Fruit fly (Drosophila melanogaster) whole organism, wandering third instar larva: ENCODE measurements around the gene fry.

ENCODE experiments used
- Abd-B ChIP-seq: fragments of >200 bp; optimal IDR thresholded peaks from 2 replicates; lab custom pipeline; 2017; ENCODE audit warnings: missing biosample characterization, missing genetic modification characterization
- CG32264 ChIP-seq: fragments of 200-800 bp; sonication (Bioruptor generic); optimal IDR thresholded peaks from 2 replicates; lab custom pipeline; 2016; ENCODE audit warnings: missing biosample characterization, missing genetic modification characterization
- CG9705 ChIP-seq: fragments of 200-800 bp; sonication (Bioruptor generic); optimal IDR thresholded peaks from 2 replicates; lab custom pipeline; 2018; ENCODE audit warnings: missing biosample characterization, mild to moderate bottlenecking, missing genetic modification characterization
- CrebA ChIP-seq: fragments of 200-800 bp; sonication (Bioruptor generic); optimal IDR thresholded peaks from 2 replicates; lab custom pipeline; 2016; ENCODE audit warnings: missing biosample characterization, mild to moderate bottlenecking, missing genetic modification characterization, borderline replicate concordance
- Dfd ChIP-seq: fragments of >200 bp; optimal IDR thresholded peaks from 2 replicates; lab custom pipeline; 2017; ENCODE audit warnings: missing biosample characterization, missing genetic modification characterization
- Dif ChIP-seq: fragments of 200-275, 200-300 bp; sonication (Bioruptor generic); optimal IDR thresholded peaks from 2 replicates; lab custom pipeline; 2018; ENCODE audit warnings: missing biosample characterization, missing genetic modification characterization; ENCODE audit not compliant: partially characterized antibody
- GATAd ChIP-seq: sonication (Bioruptor generic); optimal IDR thresholded peaks from 2 replicates; lab custom pipeline; 2016; ENCODE audit warnings: missing biosample characterization, missing genetic modification characterization
- HLH106 ChIP-seq: fragments of 200-800 bp; optimal IDR thresholded peaks from 3 replicates; lab custom pipeline; 2019; ENCODE audit warnings: missing biosample characterization, mild to moderate bottlenecking, missing genetic modification characterization, moderate library complexity
- Hnf4 ChIP-seq: fragments of 200-800 bp; sonication (Bioruptor generic); optimal IDR thresholded peaks from 2 replicates; lab custom pipeline; 2016; ENCODE audit warnings: missing biosample characterization, mild to moderate bottlenecking, missing genetic modification characterization
- Hr78 ChIP-seq: fragments of >200 bp; optimal IDR thresholded peaks from 2 replicates; lab custom pipeline; 2017; ENCODE audit warnings: missing biosample characterization, missing genetic modification characterization
- Hr83 ChIP-seq: fragments of 200-300 bp; sonication (Bioruptor generic); optimal IDR thresholded peaks from 2 replicates; lab custom pipeline; 2016; ENCODE audit warnings: missing biosample characterization, mild to moderate bottlenecking, missing genetic modification characterization, moderate library complexity; ENCODE audit not compliant: poor library complexity, severe bottlenecking
- Jra ChIP-seq: sonication (Bioruptor generic); optimal IDR thresholded peaks from 2 replicates; lab custom pipeline; 2016; ENCODE audit warnings: missing biosample characterization, missing genetic modification characterization
- Mio ChIP-seq: sonication (Bioruptor generic); optimal IDR thresholded peaks from 2 replicates; lab custom pipeline; 2016; ENCODE audit warnings: missing biosample characterization, missing genetic modification characterization
- Myc ChIP-seq: fragments of >200 bp; optimal IDR thresholded peaks from 2 replicates; lab custom pipeline; 2017
- N ChIP-seq: fragments of >200 bp; optimal IDR thresholded peaks from 2 replicates; lab custom pipeline; 2018; ENCODE audit warnings: missing biosample characterization, missing external identifiers, missing genetic modification characterization
- OdsH ChIP-seq: fragments of 200-800 bp; sonication (Bioruptor generic); optimal IDR thresholded peaks from 2 replicates; lab custom pipeline; 2016; ENCODE audit warnings: missing biosample characterization, mild to moderate bottlenecking, missing genetic modification characterization
- Rel ChIP-seq, 2 experiments: fragments of 200-800 bp; sonication (Bioruptor generic) in 1 of 2; optimal IDR thresholded peaks; 2 replicates in 1 of 2; 3 replicates in 1 of 2; lab custom pipeline; 2016 to 2019; ENCODE audit warnings: mild to moderate bottlenecking in 2 of 2, missing biosample characterization in 2 of 2, missing genetic modification characterization in 2 of 2, moderate library complexity in 1 of 2
- Sp1 ChIP-seq: fragments of 200-800 bp; sonication (Bioruptor generic); optimal IDR thresholded peaks from 3 replicates; lab custom pipeline; 2019; ENCODE audit warnings: missing biosample characterization, mild to moderate bottlenecking, missing genetic modification characterization, moderate library complexity
- Vsx2 ChIP-seq: fragments of 200-300, 225-300 bp; sonication (Bioruptor generic); optimal IDR thresholded peaks from 2 replicates; lab custom pipeline; 2018; ENCODE audit warnings: missing biosample characterization, missing genetic modification characterization; ENCODE audit not compliant: partially characterized antibody
- br ChIP-seq: fragments of 200-800 bp; sonication (Bioruptor generic); optimal IDR thresholded peaks from 2 replicates; lab custom pipeline; 2016; ENCODE audit warnings: missing biosample characterization, missing genetic modification characterization
- brk ChIP-seq: fragments of 200-800 bp; sonication (Bioruptor generic); optimal IDR thresholded peaks from 2 replicates; lab custom pipeline; 2016; ENCODE audit warnings: missing biosample characterization, mild to moderate bottlenecking, missing genetic modification characterization
- dl ChIP-seq, 2 experiments: fragments of 175-275, 200-275 bp in 1 of 2; fragments of 200-275 bp in 1 of 2; sonication (Bioruptor generic); optimal IDR thresholded peaks; lab custom pipeline; 2018; ENCODE audit warnings: mild to moderate bottlenecking in 2 of 2, missing biosample characterization in 2 of 2, missing genetic modification characterization in 2 of 2, moderate library complexity in 2 of 2; ENCODE audit not compliant: partially characterized antibody in 2 of 2, insufficient read depth in 1 of 2
- dmrt93B ChIP-seq: fragments of 200-800 bp; sonication (Bioruptor generic); optimal IDR thresholded peaks from 2 replicates; lab custom pipeline; 2018; ENCODE audit warnings: missing biosample characterization, mild to moderate bottlenecking, missing genetic modification characterization
- dsf ChIP-seq: sonication (Bioruptor generic); optimal IDR thresholded peaks from 2 replicates; lab custom pipeline; 2016; ENCODE audit warnings: missing biosample characterization, missing genetic modification characterization, borderline replicate concordance
- ey ChIP-seq: fragments of 200-800 bp; sonication (Bioruptor generic); optimal IDR thresholded peaks from 2 replicates; lab custom pipeline; 2016; ENCODE audit warnings: missing biosample characterization, missing genetic modification characterization
- foxo ChIP-seq, 2 experiments: fragments of 200-800 bp; sonication (Bioruptor generic); optimal IDR thresholded peaks; 2 replicates in 1 of 2; 3 replicates in 1 of 2; lab custom pipeline; 2016 to 2017; ENCODE audit warnings: missing biosample characterization in 2 of 2, missing genetic modification characterization in 2 of 2
- fru ChIP-seq: fragments of 200-800 bp; sonication (Bioruptor generic); optimal IDR thresholded peaks from 3 replicates; lab custom pipeline; 2016; ENCODE audit warnings: missing biosample characterization, mild to moderate bottlenecking, missing genetic modification characterization
- h ChIP-seq: fragments of 200-800 bp; sonication (Bioruptor generic); optimal IDR thresholded peaks from 3 replicates; lab custom pipeline; 2016; ENCODE audit warnings: missing biosample characterization, mild to moderate bottlenecking, missing genetic modification characterization
- jim ChIP-seq: fragments of 175-275, 200-325 bp; sonication (Bioruptor generic); optimal IDR thresholded peaks from 2 replicates; lab custom pipeline; 2016; ENCODE audit warnings: missing biosample characterization, mild to moderate bottlenecking, missing genetic modification characterization
- lola ChIP-seq: fragments of >200 bp; optimal IDR thresholded peaks from 2 replicates; lab custom pipeline; 2017; ENCODE audit warnings: missing biosample characterization, missing genetic modification characterization
- pan ChIP-seq: fragments of >200 bp; optimal IDR thresholded peaks from 2 replicates; lab custom pipeline; 2017
- psq ChIP-seq: fragments of 200-800 bp; sonication (Bioruptor generic); optimal IDR thresholded peaks from 3 replicates; lab custom pipeline; 2017; ENCODE audit warnings: missing biosample characterization, mild to moderate bottlenecking, missing genetic modification characterization, moderate library complexity
- rgr ChIP-seq: fragments of 200-800 bp; sonication (Bioruptor generic); optimal IDR thresholded peaks from 3 replicates; lab custom pipeline; 2016; ENCODE audit warnings: missing biosample characterization, mild to moderate bottlenecking, missing genetic modification characterization
- sage ChIP-seq: fragments of 200-800 bp; sonication (Bioruptor generic); optimal IDR thresholded peaks from 2 replicates; lab custom pipeline; 2016; ENCODE audit warnings: missing biosample characterization, mild to moderate bottlenecking, missing genetic modification characterization
- sv ChIP-seq: fragments of 200-800 bp; sonication (Bioruptor generic); optimal IDR thresholded peaks from 3 replicates; lab custom pipeline; 2016; ENCODE audit warnings: missing biosample characterization, missing genetic modification characterization
- tai ChIP-seq: sonication (Bioruptor generic); optimal IDR thresholded peaks from 2 replicates; lab custom pipeline; 2016; ENCODE audit warnings: missing biosample characterization, missing genetic modification characterization
- usp ChIP-seq: fragments of >200 bp; optimal IDR thresholded peaks from 2 replicates; lab custom pipeline; 2017; ENCODE audit warnings: missing biosample characterization, missing genetic modification characterization
- woc ChIP-seq: sonication (Bioruptor generic); optimal IDR thresholded peaks from 2 replicates; lab custom pipeline; 2016; ENCODE audit warnings: missing biosample characterization, mild to moderate bottlenecking, missing genetic modification characterization

fry gene

dm6 chr3L:9614589-9615442 lies 64.1 kb downstream of the fry start, which contains the start of gene LanB2:
LanB2 (plus strand) TSS chr3L:9614914.
- TF ChIP-seq jim (GFP tag; lab: Kevin White, UChicago) (no peak), rgr (GFP tag; lab: Kevin White, UChicago) (peak; percentile 34), ey (GFP tag; lab: Kevin White, UChicago) (no peak), CG9705 (GFP tag; lab: Kevin White, UChicago) (no peak), N (GFP tag; lab: Kevin White, UChicago) (no peak), Jra (GFP tag; lab: Kevin White, UChicago) (no peak), Dfd (GFP tag; lab: Kevin White, UChicago) (no peak), sv (GFP tag; lab: Kevin White, UChicago) (no peak), pan (lab: Kevin White, UChicago) (no peak), woc (GFP tag; lab: Kevin White, UChicago) (no peak), Hr78 (GFP tag; lab: Kevin White, UChicago) (no peak), Hnf4 (GFP tag; lab: Kevin White, UChicago) (no peak), fru (no peak), Sp1 (GFP tag; lab: Kevin White, UChicago) (no peak), Myc (lab: Kevin White, UChicago) (no peak), h (GFP tag; lab: Kevin White, UChicago) (peak; percentile 4), tai (no peak), foxo (GFP tag; optimal IDR thresholded peaks at IDR 0.05; lab: Kevin White, UChicago) (peak in 1 of 2 experiments; percentile 24), GATAd (GFP tag; lab: Kevin White, UChicago) (no peak), usp (GFP tag; lab: Kevin White, UChicago) (no peak), Rel (GFP tag; optimal IDR thresholded peaks at IDR 0.05; lab: Kevin White, UChicago) (no peak), Rel (tag; optimal IDR thresholded peaks at IDR 0.05; lab: Kevin White, UChicago) (peak; percentile 20), OdsH (GFP tag; lab: Kevin White, UChicago) (peak; percentile 22), dmrt93B (GFP tag; lab: Kevin White, UChicago) (no peak), HLH106 (tag; lab: Kevin White, UChicago) (no peak), Vsx2 (GFP tag; lab: Kevin White, UChicago) (no peak), brk (GFP tag; lab: Kevin White, UChicago) (no peak), Abd-B (GFP tag; lab: Kevin White, UChicago) (no peak), CG32264 (GFP tag; lab: Kevin White, UChicago) (no peak), CrebA (GFP tag; lab: Kevin White, UChicago) (peak; percentile 19), dl (GFP tag; optimal IDR thresholded peaks at IDR 0.05; lab: Kevin White, UChicago; ENCODE audit: insufficient read depth in 1 of 2, partially characterized antibody in 2 of 2) (peak; percentile 72 to 76), Hr83 (GFP tag; lab: Kevin White, UChicago) (peak; percentile 47), Mio (no peak), psq (peak; percentile 31), lola (GFP tag; lab: Kevin White, UChicago) (no peak), sage (GFP tag; lab: Kevin White, UChicago) (no peak), br (GFP tag; lab: Kevin White, UChicago) (no peak), dsf (no peak), Dif (peak; percentile 69)

dm6 chr3L:9613960-9614588 lies 64.8 kb downstream of the fry start:
- no peak for TF ChIP-seq Hr83 (GFP tag; lab: Kevin White, UChicago)
- peak; percentile 46 for TF ChIP-seq fru
- TF ChIP-seq HLH106 (tag; lab: Kevin White, UChicago) = peak; percentile 31
- no peak for TF ChIP-seq OdsH (GFP tag; lab: Kevin White, UChicago)
- peak; percentile 9 for TF ChIP-seq dmrt93B (GFP tag; lab: Kevin White, UChicago)
- no peak for TF ChIP-seq dl (GFP tag; optimal IDR thresholded peaks at IDR 0.05; lab: Kevin White, UChicago; ENCODE audit: insufficient read depth in 1 of 2, partially characterized antibody in 2 of 2)
- TF ChIP-seq GATAd (GFP tag; lab: Kevin White, UChicago) = no peak
- no peak for TF ChIP-seq Dif
- no peak for TF ChIP-seq N (GFP tag; lab: Kevin White, UChicago)
- no peak for TF ChIP-seq pan (lab: Kevin White, UChicago)
- peak in 1 of 2 experiments; percentile 35 for TF ChIP-seq foxo (GFP tag; optimal IDR thresholded peaks at IDR 0.05; lab: Kevin White, UChicago)
- peak; percentile 11 for TF ChIP-seq Myc (lab: Kevin White, UChicago)
- TF ChIP-seq Mio = no peak
- no peak for TF ChIP-seq Abd-B (GFP tag; lab: Kevin White, UChicago)
- peak; percentile 1 for TF ChIP-seq CG9705 (GFP tag; lab: Kevin White, UChicago)
